Worm (Caenorhabditis elegans) whole organism, young adult: ENCODE results near the gene str-196.

Experiments used
- F55B11.4 ChIP-seq: sonication (generic microtip); optimal IDR thresholded peaks from 2 replicates; lab custom pipeline; 2016; ENCODE audit warnings: missing compliant biosample characterization, missing genetic modification characterization, borderline replicate concordance; ENCODE audit not compliant: insufficient read depth
- K11D2.4 ChIP-seq: fragments of 200-800 bp; sonication (Bioruptor generic); IDR thresholded peaks from 2 replicates; pipeline ENCODE4 v1.3.6; 2022; ENCODE audit warnings: missing genetic modification reagents, missing genetic modification characterization, missing compliant biosample characterization
- K12H6.12 ChIP-seq: fragments of 200-800 bp; sonication (Bioruptor generic); optimal IDR thresholded peaks from 2 replicates; lab custom pipeline; 2018; ENCODE audit warnings: mild to moderate bottlenecking, missing genetic modification characterization, missing compliant biosample characterization
- T26A5.8 ChIP-seq: sonication (generic microtip); optimal IDR thresholded peaks from 2 replicates; lab custom pipeline; 2016; ENCODE audit warnings: missing genetic modification characterization, missing compliant biosample characterization
- ama-1 ChIP-seq, 3 experiments: fragments of 150-350 bp in 1 of 3; sonication (generic microtip) in 2 of 3; optimal IDR thresholded peaks; 2 replicates each; lab custom pipeline; 2014 to 2018; ENCODE audit warnings: missing biosample characterization in 2 of 3, missing genetic modification characterization in 2 of 3, missing genetic modification reagents in 2 of 3
- atf-7 ChIP-seq: sonication (generic microtip); optimal IDR thresholded peaks from 2 replicates; lab custom pipeline; 2017; ENCODE audit warnings: mild to moderate bottlenecking, missing genetic modification characterization, missing compliant biosample characterization
- athp-1 ChIP-seq: sonication (generic microtip); optimal IDR thresholded peaks from 2 replicates; lab custom pipeline; 2017; ENCODE audit warnings: mild to moderate bottlenecking, missing genetic modification characterization, missing compliant biosample characterization
- attf-3 ChIP-seq: fragments of 200-800 bp; sonication (Bioruptor generic); conservative IDR thresholded peaks from 2 replicates; pipeline ENCODE4 v1.3.6; 2022; ENCODE audit warnings: missing genetic modification reagents, missing genetic modification characterization, missing compliant biosample characterization
- attf-5 ChIP-seq: fragments of 200-800 bp; sonication (Bioruptor generic); optimal IDR thresholded peaks from 2 replicates; lab custom pipeline; 2018; ENCODE audit warnings: mild to moderate bottlenecking, missing genetic modification characterization, missing compliant biosample characterization
- bed-1 ChIP-seq: fragments of 200-800 bp; sonication (Bioruptor generic); IDR thresholded peaks from 2 replicates; pipeline ENCODE4 v1.3.6; 2022; ENCODE audit warnings: missing genetic modification reagents, missing genetic modification characterization, missing compliant biosample characterization
- ceh-91 ChIP-seq: fragments of 200-800 bp; sonication (Bioruptor generic); IDR thresholded peaks from 2 replicates; pipeline ENCODE4 v1.3.6; 2022; ENCODE audit warnings: missing genetic modification reagents, missing genetic modification characterization, missing compliant biosample characterization
- ekl-4 ChIP-seq: fragments of 200-800 bp; sonication (Bioruptor generic); IDR thresholded peaks from 2 replicates; pipeline ENCODE4 v1.3.6; 2022; ENCODE audit warnings: missing genetic modification reagents, missing genetic modification characterization, missing compliant biosample characterization
- hmg-1.2 ChIP-seq: fragments of 200-800 bp; sonication (Bioruptor generic); IDR thresholded peaks from 2 replicates; pipeline ENCODE4 v1.3.6; 2022; ENCODE audit warnings: missing genetic modification reagents, missing genetic modification characterization, missing compliant biosample characterization
- hmg-20 ChIP-seq: fragments of 200-800 bp; sonication (Bioruptor generic); IDR thresholded peaks from 2 replicates; pipeline ENCODE4 v1.3.6; 2022; ENCODE audit warnings: missing genetic modification reagents, missing genetic modification characterization, missing compliant biosample characterization
- hrde-1 ChIP-seq: sonication (generic microtip); optimal IDR thresholded peaks from 2 replicates; lab custom pipeline; 2016; ENCODE audit warnings: missing genetic modification characterization, mild to moderate bottlenecking, missing compliant biosample characterization, moderate library complexity, missing genotype, missing genetic modification reagents, borderline replicate concordance
- hsf-1 ChIP-seq: fragments of 200-800 bp; sonication (Bioruptor generic); IDR thresholded peaks from 2 replicates; pipeline ENCODE4 v1.3.6; 2022; ENCODE audit warnings: missing genetic modification reagents, missing genetic modification characterization, missing compliant biosample characterization
- lin-26 ChIP-seq: fragments of 200-800 bp; sonication (Bioruptor generic); IDR thresholded peaks from 2 replicates; pipeline ENCODE4 v1.3.6; 2022; ENCODE audit warnings: missing genetic modification reagents, missing genetic modification characterization, missing compliant biosample characterization
- lin-35 ChIP-seq, 3 experiments: fragments of 150-350 bp in 2 of 3; sonication (generic microtip) in 1 of 3; optimal IDR thresholded peaks; 2 replicates each; lab custom pipeline; 2014 to 2018; ENCODE audit warnings: missing biosample characterization in 3 of 3, missing genetic modification characterization in 3 of 3, missing genetic modification reagents in 3 of 3
- lsl-1 ChIP-seq: fragments of 200-800 bp; sonication (Bioruptor generic); optimal IDR thresholded peaks from 2 replicates; lab custom pipeline; 2018; ENCODE audit warnings: mild to moderate bottlenecking, missing genetic modification characterization, moderate library complexity, missing compliant biosample characterization
- madf-10 ChIP-seq: sonication (generic microtip); optimal IDR thresholded peaks from 2 replicates; lab custom pipeline; 2016; ENCODE audit warnings: mild to moderate bottlenecking, missing genetic modification characterization, missing compliant biosample characterization
- madf-8 ChIP-seq: fragments of 200-800 bp; sonication (Bioruptor generic); conservative IDR thresholded peaks from 2 replicates; pipeline ENCODE4 v1.3.6; 2022; ENCODE audit warnings: missing genetic modification reagents, missing genetic modification characterization, missing compliant biosample characterization
- mel-28 ChIP-seq: sonication (generic microtip); optimal IDR thresholded peaks from 2 replicates; lab custom pipeline; 2016; ENCODE audit warnings: borderline replicate concordance, mild to moderate bottlenecking, missing genetic modification characterization, missing compliant biosample characterization
- mxl-1 ChIP-seq: sonication (generic microtip); optimal IDR thresholded peaks from 2 replicates; lab custom pipeline; 2016; ENCODE audit warnings: missing genetic modification characterization, missing compliant biosample characterization
- nfya-2 ChIP-seq: fragments of 200-800 bp; sonication (Bioruptor generic); IDR thresholded peaks from 2 replicates; pipeline ENCODE4 v1.3.6; 2022; ENCODE audit warnings: missing genetic modification reagents, missing genetic modification characterization, missing compliant biosample characterization
- nfyb-1 ChIP-seq: fragments of 200-800 bp; sonication (Bioruptor generic); IDR thresholded peaks from 2 replicates; pipeline ENCODE4 v1.3.6; 2022; ENCODE audit warnings: missing genetic modification reagents, missing genetic modification characterization, missing compliant biosample characterization
- nhr-80 ChIP-seq: sonication (generic microtip); optimal IDR thresholded peaks from 2 replicates; lab custom pipeline; 2016; ENCODE audit warnings: missing genetic modification characterization, missing compliant biosample characterization
- nhr-90 ChIP-seq: sonication (generic microtip); optimal IDR thresholded peaks from 2 replicates; lab custom pipeline; 2016; ENCODE audit warnings: missing genotype, mild to moderate bottlenecking, missing genetic modification characterization, missing compliant biosample characterization
- rec-8 ChIP-seq, 2 experiments: sonication (generic microtip); optimal IDR thresholded peaks; 2 replicates each; lab custom pipeline; 2016; ENCODE audit warnings: mild to moderate bottlenecking in 2 of 2, missing genetic modification characterization in 2 of 2, missing genetic modification reagents in 2 of 2, missing genotype in 2 of 2, missing biosample characterization in 1 of 2, missing compliant biosample characterization in 1 of 2, moderate library complexity in 1 of 2
- sea-2 ChIP-seq: fragments of 200-800 bp; sonication (Bioruptor generic); IDR thresholded peaks from 2 replicates; pipeline ENCODE4 v1.3.6; 2022; ENCODE audit warnings: missing genetic modification characterization, missing compliant biosample characterization
- xnd-1 ChIP-seq: sonication (generic microtip); optimal IDR thresholded peaks from 2 replicates; lab custom pipeline; 2016; ENCODE audit warnings: missing genotype, missing genetic modification reagents, missing genetic modification characterization, missing compliant biosample characterization
- zfh-2 ChIP-seq: fragments of 200-800 bp; sonication (Bioruptor generic); conservative IDR thresholded peaks from 2 replicates; pipeline ENCODE4 v1.3.6; 2022; ENCODE audit warnings: missing genetic modification reagents, missing genetic modification characterization, missing compliant biosample characterization
- ztf-26 ChIP-seq: sonication (generic microtip); optimal IDR thresholded peaks from 2 replicates; lab custom pipeline; 2017; ENCODE audit warnings: missing genetic modification characterization, missing compliant biosample characterization
- ztf-3 ChIP-seq: fragments of 200-800 bp; sonication (Bioruptor generic); optimal IDR thresholded peaks from 2 replicates; lab custom pipeline; 2018; ENCODE audit warnings: mild to moderate bottlenecking, missing genetic modification characterization, missing compliant biosample characterization

str-196 gene

DNA sequence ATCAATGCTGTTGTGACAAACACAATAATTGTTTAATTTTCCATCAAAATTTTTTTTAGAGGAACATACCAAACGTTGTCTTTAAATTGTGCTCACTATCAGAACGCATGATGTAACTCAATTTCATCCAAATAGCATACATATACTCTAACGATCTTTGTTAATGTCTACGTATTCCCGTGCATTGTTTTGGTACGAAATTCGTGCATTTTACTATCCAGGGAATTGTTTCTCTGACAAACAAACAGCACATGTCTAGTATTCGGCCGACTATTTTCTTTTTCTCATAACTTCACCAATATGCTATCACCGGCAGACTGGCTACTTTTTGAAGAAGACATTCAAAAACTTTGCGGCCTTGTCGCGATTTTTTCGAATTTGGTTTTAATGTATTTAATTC, at the start of gene str-196:
TSS of gene str-196 (plus strand) at position 301 of the 400 bp plus-strand sequence.
- no peak for TF ChIP-seq mxl-1

DNA sequence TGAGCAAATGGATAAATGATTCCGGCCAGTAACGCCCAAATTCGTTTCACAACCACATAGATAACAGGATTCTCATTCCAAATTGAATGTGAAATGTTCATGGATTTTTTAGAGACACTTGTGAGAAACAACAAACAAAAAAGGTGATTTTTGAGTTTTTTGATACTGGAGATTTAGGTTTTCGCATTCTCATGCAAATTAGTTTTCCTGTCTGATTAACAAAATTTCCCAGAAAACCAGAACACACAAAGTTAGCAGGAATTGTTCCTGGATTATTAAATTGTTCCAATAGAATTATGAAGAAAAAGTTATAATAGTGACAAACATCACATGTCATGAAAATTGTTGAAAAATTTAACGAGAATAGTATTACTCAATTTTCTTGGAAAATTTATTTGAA, 48.3 kb upstream of the str-196 start, which contains the start of gene srh-33:
TSS of gene srh-33 (minus strand) at position 101 of the 400 bp plus-strand sequence.
- TF ChIP-seq athp-1 (no peak), hrde-1 (tag; lab: Kevin White, UChicago) (no peak), lin-35 (GFP tag; optimal IDR thresholded peaks at IDR 0.05; lab: Kevin White, UChicago) (no peak), ceh-91 (no peak), K12H6.12 (no peak), attf-5 (GFP tag; lab: Kevin White, UChicago) (no peak), attf-3 (GFP tag; lab: Robert Waterston, UW) (no peak)

DNA sequence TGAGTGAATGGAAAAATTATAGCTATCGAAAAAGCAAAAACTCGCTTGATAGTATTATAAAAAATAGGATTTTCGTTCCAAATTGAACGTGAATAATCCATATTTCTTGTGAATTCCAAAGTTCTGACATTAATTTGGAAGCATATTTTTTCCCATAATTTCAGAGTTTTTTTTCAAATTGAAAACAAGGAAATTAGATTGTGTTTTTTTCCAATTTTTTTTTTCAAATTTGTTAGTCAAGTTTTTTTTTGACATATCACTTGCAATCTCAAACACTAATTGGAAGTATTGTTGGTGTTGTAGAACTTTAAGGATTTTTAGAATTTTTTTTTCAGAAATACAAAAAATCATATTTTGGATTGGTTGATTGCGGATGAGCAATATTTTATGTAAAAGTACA, 45.0 kb upstream of the str-196 start, which contains the start of gene srh-34:
TSS of gene srh-34 (minus strand) at position 101 of the 400 bp plus-strand sequence.
- TF ChIP-seq attf-5 (GFP tag; lab: Kevin White, UChicago) (no peak), rec-8 (tag; optimal IDR thresholded peaks at IDR 0.05; lab: Kevin White, UChicago) (no peak), lsl-1 (GFP tag; lab: Kevin White, UChicago) (no peak), madf-8 (GFP tag; lab: Robert Waterston, UW) (no peak), hsf-1 (GFP tag; lab: Robert Waterston, UW) (no peak), ekl-4 (no peak), atf-7 (tag; lab: Kevin White, UChicago) (no peak), F55B11.4 (no peak)

DNA sequence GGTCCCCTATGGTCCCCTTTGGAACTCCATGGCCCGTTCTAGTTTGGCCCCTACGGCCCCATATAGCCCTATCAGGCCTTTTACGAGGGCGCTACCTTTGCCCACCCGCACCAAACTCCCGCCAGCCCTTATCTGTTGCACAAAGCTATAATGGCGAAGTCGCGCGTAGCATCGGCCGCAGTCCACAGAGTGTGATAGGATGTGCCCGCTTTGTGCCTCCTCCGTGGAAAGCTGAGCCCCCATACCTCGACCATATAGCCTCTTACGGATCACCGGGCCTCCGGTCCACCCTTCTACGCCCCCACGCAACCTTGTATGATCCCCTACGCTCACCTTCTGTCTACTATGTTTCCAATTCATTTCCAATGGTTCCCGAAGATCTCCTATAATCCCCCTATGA, 44.5 kb upstream of the str-196 start:
- no peak for TF ChIP-seq sea-2 (GFP tag; lab: Robert Waterston, UW)
- no peak for TF ChIP-seq hmg-20
- TF ChIP-seq zfh-2 (GFP tag; lab: Robert Waterston, UW), result peak; percentile 72
- no peak for TF ChIP-seq xnd-1 (tag; lab: Kevin White, UChicago)
- TF ChIP-seq K12H6.12, result no peak
- TF ChIP-seq lin-26, result 0 out of 2 replicates have a peak, but pooled peaks have one; percentile 39
- no peak for TF ChIP-seq madf-10 (tag; lab: Kevin White, UChicago)
- TF ChIP-seq, all 124 proteins: peak for 2

DNA sequence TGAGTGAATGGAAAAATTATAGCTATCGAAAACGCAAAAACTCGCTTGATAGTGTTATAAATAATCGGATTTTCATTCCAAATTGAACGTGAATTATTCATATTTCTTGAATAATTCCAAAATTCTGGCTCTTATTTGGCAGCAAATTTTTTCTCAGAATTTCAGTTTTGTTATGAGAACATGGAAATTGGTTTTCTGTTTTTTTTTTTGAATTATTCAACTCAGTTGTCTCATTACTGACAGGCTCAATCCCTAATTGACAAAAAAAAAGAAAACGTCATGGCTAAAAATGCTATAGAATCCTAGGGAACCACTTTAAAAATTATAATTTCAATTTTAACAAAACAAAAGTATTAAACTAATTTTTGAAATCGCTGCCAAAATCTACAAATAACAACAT, 42.4 kb upstream of the str-196 start, which contains the start of gene srh-35:
TSS of gene srh-35 (minus strand) at position 101 of the 400 bp plus-strand sequence.
- TF ChIP-seq ztf-26 (tag; lab: Kevin White, UChicago) (no peak), attf-5 (GFP tag; lab: Kevin White, UChicago) (no peak), mel-28 (no peak), nfya-2 (no peak), atf-7 (tag; lab: Kevin White, UChicago) (no peak), ztf-3 (GFP tag; lab: Kevin White, UChicago) (no peak), ama-1 (optimal IDR thresholded peaks at IDR 0.05; lab: Kevin White, UChicago) (no peak), ama-1 (GFP tag; optimal IDR thresholded peaks at IDR 0.05; lab: Kevin White, UChicago) (no peak), bed-1 (no peak), hmg-20 (no peak), T26A5.8 (tag; lab: Kevin White, UChicago) (no peak), hmg-1.2 (GFP tag; lab: Robert Waterston, UW) (no peak)
- TF ChIP-seq, all 124 proteins: peak for 0

DNA sequence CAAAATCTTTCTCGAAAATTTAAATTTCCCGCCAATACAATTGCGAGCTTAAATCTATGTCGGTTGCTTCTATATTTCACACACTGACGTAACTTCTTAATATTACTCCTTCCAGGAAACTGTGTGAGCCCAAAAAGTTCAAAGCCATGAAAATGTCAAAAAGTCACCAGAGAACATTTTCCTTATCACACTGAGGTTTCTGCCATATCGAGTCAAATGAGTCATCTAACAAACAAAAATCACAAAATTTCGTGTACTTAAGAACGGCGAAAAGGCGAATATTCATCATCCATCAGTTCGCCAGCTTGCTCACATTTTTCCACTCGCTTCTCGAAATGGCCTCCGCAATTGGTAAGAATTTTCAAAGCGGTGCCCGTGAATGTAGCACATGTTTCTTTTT, 41.8 kb upstream of the str-196 start, which contains the start of gene M02H5.8:
TSS of gene M02H5.8 (plus strand) at position 297 of the 400 bp plus-strand sequence.
- TF ChIP-seq K11D2.4 (GFP tag; lab: Robert Waterston, UW) (no peak), nhr-80 (peak; percentile 72), nhr-90 (tag; lab: Kevin White, UChicago) (no peak), nfyb-1 (no peak), sea-2 (GFP tag; lab: Robert Waterston, UW) (no peak)
- TF ChIP-seq, all 124 proteins: peak for 1
